Worm (Caenorhabditis elegans): ENCODE results near the gene F19B10.4.
A peak's percentile ranks its signal among the peaks of the same experiment; 100 is the strongest.

Gene F19B10.4

ce11 chrII:3661932-3662331, 2.1 kb downstream of the F19B10.4 start, which contains the start of gene F19B10.13:
Gene F19B10.13 (plus strand): TSS chrII:3662274.
- TF ChIP-seq T26A5.8 (tag; optimal IDR thresholded peaks at IDR 0.05) (no peak), ceh-40 (GFP tag; IDR thresholded peaks at IDR 0.05) (no peak), cebp-1 (GFP tag; IDR thresholded peaks at IDR 0.05) (peak; percentile 72), cebp-1 (tag; optimal IDR thresholded peaks at IDR 0.05) (peak; percentile 90), dox-1 (GFP tag; IDR thresholded peaks at IDR 0.05) (0 out of 2 replicates have a peak, but pooled peaks have one; percentile 28), madf-6 (GFP tag; IDR thresholded peaks at IDR 0.05) (no peak), nhr-80 (tag; optimal IDR thresholded peaks at IDR 0.05) (peak; percentile 48), attf-5 (GFP tag; optimal IDR thresholded peaks at IDR 0.05) (peak; percentile 55)

ce11 chrII:3663796-3664195, 3.9 kb downstream of the F19B10.4 start, which contains the start of gene F19B10.6:
Gene F19B10.6 (minus strand): TSS chrII:3663896.
- no peak for TF ChIP-seq mel-28 (tag; optimal IDR thresholded peaks at IDR 0.05; ENCODE audit: borderline replicate concordance)
- no peak for TF ChIP-seq K12H6.12 (tag; optimal IDR thresholded peaks at IDR 0.05)
- TF ChIP-seq ceh-100 (GFP tag; IDR thresholded peaks at IDR 0.05), result no peak
- no peak for TF ChIP-seq zfh-2 (GFP tag; conservative IDR thresholded peaks at IDR 0.05)

ce11 chrII:3664470-3664869, 4.6 kb downstream of the F19B10.4 start, which contains the start of gene F19B10.3:
Gene F19B10.3 (plus strand): TSS chrII:3664770.
- no peak for TF ChIP-seq attf-3 (GFP tag; conservative IDR thresholded peaks at IDR 0.05)
- no peak for TF ChIP-seq B0035.1 (tag; optimal IDR thresholded peaks at IDR 0.05)

ce11 chrII:3665181-3665580, 5.3 kb downstream of the F19B10.4 start:
- 0 out of 2 replicates have a peak, but pooled peaks have one; percentile 50 for TF ChIP-seq nfyb-1 (GFP tag; IDR thresholded peaks at IDR 0.05)
- no peak for TF ChIP-seq madf-10 (tag; optimal IDR thresholded peaks at IDR 0.05)

ce11 chrII:3669315-3669714, 9.4 kb downstream of the F19B10.4 start, which contains the start of gene srx-97:
Gene srx-97 (minus strand): TSS chrII:3669415.
- no peak for TF ChIP-seq nhr-90 (tag; optimal IDR thresholded peaks at IDR 0.05)
- no peak for TF ChIP-seq aptf-2 (GFP tag; conservative IDR thresholded peaks at IDR 0.05)
- TF ChIP-seq ceh-40 (GFP tag; IDR thresholded peaks at IDR 0.05), result no peak
- no peak for TF ChIP-seq dox-1 (GFP tag; IDR thresholded peaks at IDR 0.05)
- TF ChIP-seq cebp-1 (GFP tag; IDR thresholded peaks at IDR 0.05), result no peak
- no peak for TF ChIP-seq cebp-1 (tag; optimal IDR thresholded peaks at IDR 0.05)
- TF ChIP-seq snpc-1.1 (tag; optimal IDR thresholded peaks at IDR 0.05; ENCODE audit: insufficient read depth), result no peak

ce11 chrII:3670956-3671355, 11.1 kb downstream of the F19B10.4 start, which contains the start of gene srx-98:
Gene srx-98 (minus strand): TSS chrII:3671056.
- TF ChIP-seq pbrm-1 (GFP tag; IDR thresholded peaks at IDR 0.05), result no peak
- TF ChIP-seq C06A6.2 (GFP tag; conservative IDR thresholded peaks at IDR 0.05), result no peak
- TF ChIP-seq repo-1 (tag; optimal IDR thresholded peaks at IDR 0.05), result no peak
- TF ChIP-seq gei-17 (GFP tag; optimal IDR thresholded peaks at IDR 0.05), result no peak
- TF ChIP-seq him-1 (tag; optimal IDR thresholded peaks at IDR 0.05), result no peak
- TF ChIP-seq dpff-1 (tag; optimal IDR thresholded peaks at IDR 0.05), result no peak
- TF ChIP-seq Y79H2A.3 (GFP tag; conservative IDR thresholded peaks at IDR 0.05), result no peak
- no peak for TF ChIP-seq nfya-1 (tag; optimal IDR thresholded peaks at IDR 0.05; ENCODE audit: borderline replicate concordance, insufficient read depth)
- TF ChIP-seq attf-3 (GFP tag; conservative IDR thresholded peaks at IDR 0.05), result no peak
- TF ChIP-seq hmg-1.2 (GFP tag; IDR thresholded peaks at IDR 0.05), result no peak
- no peak for TF ChIP-seq tbx-9 (tag; optimal IDR thresholded peaks at IDR 0.05; ENCODE audit: borderline replicate concordance)
- TF ChIP-seq egl-18 (GFP tag; IDR thresholded peaks at IDR 0.05), result no peak
- no peak for TF ChIP-seq madf-6 (GFP tag; IDR thresholded peaks at IDR 0.05)
- no peak for TF ChIP-seq hlh-12 (tag; optimal IDR thresholded peaks at IDR 0.05)
- TF ChIP-seq lin-26 (GFP tag; IDR thresholded peaks at IDR 0.05), result no peak
- TF ChIP-seq snpc-3.4 (tag; optimal IDR thresholded peaks at IDR 0.05), result no peak
- no peak for TF ChIP-seq ZK185.1 (tag; optimal IDR thresholded peaks at IDR 0.05; ENCODE audit: poor library complexity, severe bottlenecking)
- no peak for TF ChIP-seq B0035.1 (tag; optimal IDR thresholded peaks at IDR 0.05)
- TF ChIP-seq F33H1.4 (GFP tag; IDR thresholded peaks at IDR 0.05), result no peak
- TF ChIP-seq nhr-80 (tag; optimal IDR thresholded peaks at IDR 0.05), result no peak
